Worm (Caenorhabditis elegans): ENCODE measurements around the gene Y55F3C.9.

Y55F3C.9 gene

DNA sequence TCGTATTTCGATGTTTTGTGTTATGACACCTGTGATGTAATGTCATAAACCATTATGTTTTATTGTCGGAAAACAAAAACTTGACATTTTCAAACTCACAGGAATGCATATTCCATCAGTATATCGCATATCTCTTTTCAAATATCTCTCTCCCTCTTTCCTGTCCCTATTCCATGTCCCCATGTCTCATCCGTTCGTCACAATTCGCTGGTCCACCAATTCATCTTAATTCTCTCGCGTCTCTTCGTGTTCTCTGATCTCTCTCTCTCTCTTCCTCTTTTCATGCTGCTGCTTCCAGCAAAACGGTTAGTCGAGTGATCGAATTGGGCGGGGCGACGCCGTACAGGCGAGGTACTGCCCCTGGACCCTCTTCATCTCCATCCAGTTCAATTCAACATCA is 13.8 kb upstream of the Y55F3C.9 start:
- TF ChIP-seq efl-1 (GFP tag; optimal IDR thresholded peaks at IDR 0.05) (no peak), egl-44 (GFP tag; IDR thresholded peaks at IDR 0.05) (no peak), xnd-1 (tag; optimal IDR thresholded peaks at IDR 0.05) (no peak), somi-1 (GFP tag; optimal IDR thresholded peaks at IDR 0.05) (no peak), madf-8 (GFP tag; conservative IDR thresholded peaks at IDR 0.05) (no peak), nhr-27 (tag; optimal IDR thresholded peaks at IDR 0.05) (no peak), egl-18 (GFP tag; IDR thresholded peaks at IDR 0.05) (no peak), him-1 (tag; optimal IDR thresholded peaks at IDR 0.05) (no peak), snpc-1.1 (tag; optimal IDR thresholded peaks at IDR 0.05; ENCODE audit: insufficient read depth) (no peak), sdz-38 (tag; optimal IDR thresholded peaks at IDR 0.05) (no peak), dpff-1 (tag; optimal IDR thresholded peaks at IDR 0.05) (no peak), lsl-1 (GFP tag; optimal IDR thresholded peaks at IDR 0.05) (no peak), F55B11.4 (tag; optimal IDR thresholded peaks at IDR 0.05; ENCODE audit: borderline replicate concordance, insufficient read depth) (no peak), attf-5 (GFP tag; optimal IDR thresholded peaks at IDR 0.05) (no peak), ccch-3 (GFP tag; optimal IDR thresholded peaks at IDR 0.05) (no peak), let-607 (tag; optimal IDR thresholded peaks at IDR 0.05) (no peak), pha-4 (tag; optimal IDR thresholded peaks at IDR 0.05) (no peak), nfya-2 (GFP tag; IDR thresholded peaks at IDR 0.05) (no peak), Y79H2A.3 (GFP tag; conservative IDR thresholded peaks at IDR 0.05) (no peak), nfya-1 (tag; optimal IDR thresholded peaks at IDR 0.05; ENCODE audit: borderline replicate concordance, insufficient read depth) (no peak)

ce11 chrIV:740674-741073 is 12.7 kb upstream of the Y55F3C.9 start:
- TF ChIP-seq Y53F4B.3 (GFP tag; IDR thresholded peaks at IDR 0.05) (no peak), bed-2 (GFP tag; IDR thresholded peaks at IDR 0.05) (no peak), F49E8.2 (tag; optimal IDR thresholded peaks at IDR 0.05; ENCODE audit: insufficient read depth) (no peak), ceh-40 (GFP tag; IDR thresholded peaks at IDR 0.05) (no peak), Y95B8A.8 (GFP tag; IDR thresholded peaks at IDR 0.05) (no peak), hsf-1 (GFP tag; IDR thresholded peaks at IDR 0.05) (no peak), ama-1 (optimal IDR thresholded peaks at IDR 0.05) (no peak), ama-1 (GFP tag; optimal IDR thresholded peaks at IDR 0.05) (no peak), ztf-26 (tag; optimal IDR thresholded peaks at IDR 0.05) (no peak), ceh-100 (GFP tag; IDR thresholded peaks at IDR 0.05) (no peak)

DNA sequence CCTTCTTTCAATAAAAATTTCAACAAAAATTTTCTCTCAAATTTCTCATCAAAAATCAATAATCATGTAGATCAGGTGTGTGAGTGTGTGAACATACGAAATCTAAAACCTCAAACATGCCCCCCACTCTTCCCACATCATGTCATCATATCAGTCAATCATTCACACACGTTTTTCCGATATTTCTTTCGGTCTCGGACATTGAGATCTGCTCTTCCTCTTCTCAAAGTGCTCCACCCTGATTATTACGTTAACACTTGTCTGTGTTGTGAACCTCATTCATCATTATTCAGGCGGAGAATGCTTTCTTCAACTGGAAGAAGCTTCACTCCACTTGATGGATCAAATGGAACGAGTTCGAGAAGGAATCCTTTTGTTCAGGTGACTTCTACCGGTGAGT is 8.5 kb upstream of the Y55F3C.9 start, which contains the start of gene kvs-5:
kvs-5 (plus strand) TSS at position 301 of the 400 bp plus-strand sequence.
- TF ChIP-seq egl-18 (GFP tag; IDR thresholded peaks at IDR 0.05) (no peak), unc-62 (GFP tag; optimal IDR thresholded peaks at IDR 0.05) (no peak), die-1 (tag; optimal IDR thresholded peaks at IDR 0.05) (no peak), egrh-3 (GFP tag; IDR thresholded peaks at IDR 0.05) (no peak), ztf-6 (GFP tag; IDR thresholded peaks at IDR 0.05) (no peak), hrde-1 (tag; optimal IDR thresholded peaks at IDR 0.05; ENCODE audit: borderline replicate concordance) (no peak), F57A8.1 (GFP tag; optimal IDR thresholded peaks at IDR 0.05) (no peak), F52B5.7 (tag; optimal IDR thresholded peaks at IDR 0.05) (no peak), C17E4.6 (GFP tag; IDR thresholded peaks at IDR 0.05) (no peak), nhr-120 (GFP tag; IDR thresholded peaks at IDR 0.05) (no peak), aptf-2 (GFP tag; conservative IDR thresholded peaks at IDR 0.05) (no peak), dpff-1 (tag; optimal IDR thresholded peaks at IDR 0.05) (no peak), attf-6 (GFP tag; IDR thresholded peaks at IDR 0.05) (no peak), lsl-1 (GFP tag; optimal IDR thresholded peaks at IDR 0.05) (no peak), sea-2 (GFP tag; IDR thresholded peaks at IDR 0.05) (no peak)

All from whole organism, young adult.